Worm (Caenorhabditis elegans) whole organism, L4/young adult: ENCODE measurements around the gene daf-14.

ENCODE experiments used
- dao-5 ChIP-seq: sonication (generic microtip); optimal IDR thresholded peaks from 2 replicates; lab custom pipeline; 2016; ENCODE audit warnings: missing genotype, missing genetic modification characterization, moderate library complexity, missing compliant biosample characterization
- him-1 ChIP-seq: sonication (generic microtip); optimal IDR thresholded peaks from 2 replicates; lab custom pipeline; 2016; ENCODE audit warnings: missing genotype, missing genetic modification reagents, missing genetic modification characterization, missing compliant biosample characterization

ce11 chrIV:10227534-10227933 is 22.9 kb upstream of the daf-14 start, which contains the start of gene F01G10.6:
- TF ChIP-seq him-1 (tag; lab: Kevin White, UChicago) (no peak), dao-5 (tag; lab: Kevin White, UChicago) (no peak)
